Fruit fly (Drosophila melanogaster) S2 (cell line): ENCODE measurements around the gene CG4849.

ENCODE experiments used
- CG8478 ChIP-seq: fragments of >200 bp; optimal IDR thresholded peaks from 2 replicates; lab custom pipeline; 2018
- CTCF ChIP-seq, 2 experiments: fragments of >200 bp; optimal IDR thresholded peaks; 2 replicates each; lab custom pipeline; 2018

- TF ChIP-seq CG8478 (lab: Kevin White, UChicago), result no peak
- TF ChIP-seq CTCF (optimal IDR thresholded peaks at IDR 0.05; lab: Kevin White, UChicago), result no peak
Measured at dm6 chr3R:27928984-27929924, 34.0 kb upstream of the CG4849 start.
